Worm (Caenorhabditis elegans): Measurements from ENCODE around the gene C17E7.4.

DNA sequence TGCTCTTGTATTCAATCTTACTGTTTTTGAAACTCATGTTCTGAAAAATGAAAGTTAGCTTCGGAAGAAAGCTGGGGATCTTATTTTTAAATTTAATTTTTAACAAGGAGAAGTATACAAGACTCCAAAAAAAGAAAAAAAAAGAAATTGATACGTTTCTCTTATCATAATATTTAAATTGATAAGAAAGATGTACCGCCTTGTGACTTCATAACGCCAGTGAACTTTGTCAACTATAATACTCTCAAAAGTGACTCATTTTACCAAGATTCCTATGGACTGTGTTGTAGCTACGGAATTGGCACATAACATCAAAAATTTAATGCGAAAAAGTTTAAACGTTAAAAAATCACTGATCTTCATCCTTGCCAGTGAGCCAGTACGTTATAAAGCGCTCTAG lies 40.9 kb upstream of the C17E7.4 start:
- TF ChIP-seq fkh-10 (GFP tag; optimal IDR thresholded peaks at IDR 0.05) (no peak), nhr-11 (tag; optimal IDR thresholded peaks at IDR 0.05) (no peak)

Data from whole organism, late embryonic.